Fruit fly (Drosophila melanogaster) whole organism, embryonic: ENCODE results near the gene CG31636.

Source experiments
- Ada2b ChIP-seq: fragments of 200-800 bp; sonication (Bioruptor generic); IDR thresholded peaks from 2 replicates; pipeline ENCODE4 v1.3.6; 2022; ENCODE audit warnings: missing biosample characterization, missing genetic modification characterization
- Atf6 ChIP-seq: fragments of 200-800 bp; sonication (Bioruptor generic); IDR thresholded peaks from 2 replicates; pipeline ENCODE4 v1.3.6; 2022; ENCODE audit warnings: missing biosample characterization, missing genetic modification characterization
- B-H2 ChIP-seq: fragments of 200-800 bp; sonication (Bioruptor generic); optimal IDR thresholded peaks from 2 replicates; lab custom pipeline; 2018; ENCODE audit warnings: missing biosample characterization, mild to moderate bottlenecking, missing genetic modification characterization
- BtbVII ChIP-seq: fragments of 200-800 bp; sonication (Bioruptor generic); optimal IDR thresholded peaks from 3 replicates; lab custom pipeline; 2017; ENCODE audit warnings: missing biosample characterization, mild to moderate bottlenecking, missing genetic modification characterization
- CG11093 ChIP-seq: fragments of 200-800 bp; sonication (Bioruptor generic); IDR thresholded peaks from 3 replicates; pipeline ENCODE4 v1.3.6; 2022; ENCODE audit warnings: missing biosample characterization, missing genetic modification characterization
- CG13624 ChIP-seq: fragments of 200-800 bp; sonication (Bioruptor generic); optimal IDR thresholded peaks from 2 replicates; lab custom pipeline; 2016; ENCODE audit warnings: missing biosample characterization, missing genetic modification characterization
- CG16813 ChIP-seq: fragments of 200-800 bp; sonication (Bioruptor generic); IDR thresholded peaks from 3 replicates; pipeline ENCODE4 v1.3.6; 2022; ENCODE audit warnings: missing biosample characterization, missing genetic modification characterization; ENCODE audit not compliant: partially characterized antibody
- CG18262 ChIP-seq: fragments of 200-800 bp; optimal IDR thresholded peaks from 3 replicates; lab custom pipeline; 2019; ENCODE audit warnings: missing biosample characterization, mild to moderate bottlenecking, missing genetic modification characterization, moderate library complexity
- CG18764 ChIP-seq: fragments of 200-800 bp; sonication (Bioruptor generic); optimal IDR thresholded peaks from 3 replicates; lab custom pipeline; 2016; ENCODE audit warnings: missing biosample characterization, missing genetic modification characterization
- CG2116 ChIP-seq: fragments of 200-800 bp; sonication (Bioruptor generic); optimal IDR thresholded peaks from 3 replicates; lab custom pipeline; 2018; ENCODE audit warnings: missing biosample characterization, mild to moderate bottlenecking, missing genetic modification characterization
- CG31365 ChIP-seq: fragments of 200-800 bp; sonication (Bioruptor generic); optimal IDR thresholded peaks from 2 replicates; lab custom pipeline; 2018; ENCODE audit warnings: missing biosample characterization, mild to moderate bottlenecking, missing genetic modification characterization
- CG32532 ChIP-seq: fragments of 200-800 bp; sonication (Bioruptor generic); IDR thresholded peaks from 2 replicates; pipeline ENCODE4 v1.3.6; 2022; ENCODE audit warnings: missing biosample characterization, missing genetic modification characterization
- CG33213 ChIP-seq: fragments of 200-800 bp; sonication (Bioruptor generic); optimal IDR thresholded peaks from 3 replicates; lab custom pipeline; 2016; ENCODE audit warnings: missing biosample characterization, missing genetic modification characterization
- CG4404 ChIP-seq: fragments of 200-800 bp; sonication (Bioruptor generic); IDR thresholded peaks from 2 replicates; pipeline ENCODE4 v1.3.6; 2022; ENCODE audit warnings: missing biosample characterization, missing genetic modification characterization
- CG5180 ChIP-seq: fragments of 200-800 bp; sonication (Bioruptor generic); optimal IDR thresholded peaks from 3 replicates; lab custom pipeline; 2017; ENCODE audit warnings: missing biosample characterization, missing genetic modification characterization, mild to moderate bottlenecking, moderate library complexity, missing genetic modification reagents
- CG6175 ChIP-seq: fragments of 200-800 bp; sonication (Bioruptor generic); IDR thresholded peaks from 3 replicates; pipeline ENCODE4 v1.3.6; 2022; ENCODE audit warnings: missing biosample characterization, missing genetic modification characterization
- CG7372 ChIP-seq: fragments of 200-800 bp; sonication (Bioruptor generic); IDR thresholded peaks from 2 replicates; pipeline ENCODE4 v1.3.6; 2022; ENCODE audit warnings: missing biosample characterization, missing genetic modification characterization
- CG7786 ChIP-seq: fragments of 200-800 bp; sonication (Bioruptor generic); optimal IDR thresholded peaks from 2 replicates; lab custom pipeline; 2016; ENCODE audit warnings: missing biosample characterization, missing genetic modification characterization
- CG9932 ChIP-seq: fragments of 200-800 bp; sonication (Bioruptor generic); IDR thresholded peaks from 2 replicates; pipeline ENCODE4 v1.3.6; 2022; ENCODE audit warnings: missing biosample characterization, missing genetic modification characterization
- CoRest ChIP-seq: fragments of 200-800 bp; sonication (Bioruptor generic); optimal IDR thresholded peaks from 3 replicates; lab custom pipeline; 2018; ENCODE audit warnings: missing biosample characterization, mild to moderate bottlenecking, missing genetic modification characterization, moderate library complexity
- Dad ChIP-seq: fragments of 200-800 bp; sonication (Bioruptor generic); optimal IDR thresholded peaks from 3 replicates; lab custom pipeline; 2016; ENCODE audit warnings: missing biosample characterization, missing genetic modification characterization
- HHEX ChIP-seq: fragments of 200-800 bp; sonication (Bioruptor generic); optimal IDR thresholded peaks from 3 replicates; lab custom pipeline; 2017; ENCODE audit warnings: missing biosample characterization, mild to moderate bottlenecking, missing genetic modification characterization, missing genetic modification reagents
- HmgZ ChIP-seq: fragments of 200-800 bp; sonication (Bioruptor generic); optimal IDR thresholded peaks from 2 replicates; lab custom pipeline; 2018; ENCODE audit warnings: missing biosample characterization, mild to moderate bottlenecking, missing genetic modification characterization
- Lpt ChIP-seq: fragments of >200 bp; optimal IDR thresholded peaks from 2 replicates; lab custom pipeline; 2018; ENCODE audit warnings: missing biosample characterization, missing genetic modification characterization
- Myb ChIP-seq: fragments of 200-800 bp; sonication (Bioruptor generic); optimal IDR thresholded peaks from 2 replicates; lab custom pipeline; 2016; ENCODE audit warnings: missing biosample characterization, missing genetic modification characterization
- Neu2 ChIP-seq: fragments of 200-800 bp; sonication (Bioruptor generic); optimal IDR thresholded peaks from 3 replicates; lab custom pipeline; 2016; ENCODE audit warnings: missing biosample characterization, missing genetic modification characterization, borderline replicate concordance
- Nf-YC ChIP-seq: fragments of 200-800 bp; optimal IDR thresholded peaks from 3 replicates; lab custom pipeline; 2019; ENCODE audit warnings: missing biosample characterization, mild to moderate bottlenecking, missing genetic modification characterization, moderate library complexity
- TFAM ChIP-seq: fragments of 200-800 bp; sonication (Bioruptor generic); optimal IDR thresholded peaks from 2 replicates; lab custom pipeline; 2017; ENCODE audit warnings: missing biosample characterization, missing genetic modification characterization, inconsistent platforms
- bigmax ChIP-seq: fragments of 200-800 bp; sonication (Bioruptor generic); optimal IDR thresholded peaks from 2 replicates; lab custom pipeline; 2018; ENCODE audit warnings: missing biosample characterization, mild to moderate bottlenecking, missing genetic modification characterization
- bowl ChIP-seq: fragments of 200-800 bp; sonication (Bioruptor generic); IDR thresholded peaks from 2 replicates; pipeline ENCODE4 v1.3.6; 2022; ENCODE audit warnings: missing biosample characterization, missing genetic modification characterization
- caup ChIP-seq: fragments of 200-800 bp; sonication (Bioruptor generic); optimal IDR thresholded peaks from 3 replicates; lab custom pipeline; 2017; ENCODE audit warnings: missing biosample characterization, mild to moderate bottlenecking, missing genetic modification characterization, moderate library complexity; ENCODE audit not compliant: severe bottlenecking
- chm ChIP-seq: fragments of 200-800 bp; sonication (Bioruptor generic); IDR thresholded peaks from 2 replicates; pipeline ENCODE4 v1.3.6; 2022; ENCODE audit warnings: missing biosample characterization, missing genetic modification characterization
- corto ChIP-seq: fragments of 200-800 bp; sonication (Bioruptor generic); optimal IDR thresholded peaks from 2 replicates; lab custom pipeline; 2016; ENCODE audit warnings: missing biosample characterization, mild to moderate bottlenecking, missing genetic modification characterization, moderate library complexity
- da ChIP-seq: fragments of 200-800 bp; sonication (Bioruptor generic); optimal IDR thresholded peaks from 2 replicates; lab custom pipeline; 2016; ENCODE audit warnings: missing biosample characterization, missing genetic modification characterization
- disco-r ChIP-seq: fragments of 200-800 bp; sonication (Bioruptor generic); optimal IDR thresholded peaks from 2 replicates; lab custom pipeline; 2016; ENCODE audit warnings: missing biosample characterization, missing genetic modification characterization
- gcm ChIP-seq: fragments of 200-800 bp; sonication (Bioruptor generic); optimal IDR thresholded peaks from 2 replicates; lab custom pipeline; 2019; ENCODE audit warnings: missing biosample characterization, mild to moderate bottlenecking, missing genetic modification characterization, moderate library complexity
- ham ChIP-seq: fragments of 200-800 bp; sonication (Bioruptor generic); IDR thresholded peaks from 2 replicates; pipeline ENCODE4 v1.3.6; 2022; ENCODE audit warnings: missing biosample characterization, missing genetic modification characterization
- hb ChIP-seq: fragments of 200-800 bp; sonication (Bioruptor generic); IDR thresholded peaks from 3 replicates; pipeline ENCODE4 v1.3.6; 2022; ENCODE audit warnings: missing biosample characterization, missing genetic modification characterization; ENCODE audit not compliant: partially characterized antibody
- hkb ChIP-seq, 2 experiments: fragments of 200-800 bp in 1 of 2; fragments of >200 bp in 1 of 2; sonication (Bioruptor generic) in 1 of 2; IDR thresholded peaks in 1 of 2; optimal IDR thresholded peaks in 1 of 2; 2 replicates each; pipeline versions ENCODE4 v1.3.6 to Lab custom; 2017 to 2022; ENCODE audit warnings: missing biosample characterization in 1 of 2, missing genetic modification characterization in 1 of 2
- ind ChIP-seq: fragments of 200-800 bp; sonication (Bioruptor generic); optimal IDR thresholded peaks from 3 replicates; lab custom pipeline; 2016; ENCODE audit warnings: missing biosample characterization, missing genetic modification characterization
- kay ChIP-seq: fragments of 200-800 bp; sonication (Bioruptor generic); optimal IDR thresholded peaks from 2 replicates; lab custom pipeline; 2016; ENCODE audit warnings: missing biosample characterization, missing genetic modification characterization
- onecut ChIP-seq: fragments of 200-800 bp; sonication (Bioruptor generic); IDR thresholded peaks from 2 replicates; pipeline ENCODE4 v1.3.6; 2022; ENCODE audit warnings: missing biosample characterization, missing genetic modification characterization
- sens-2 ChIP-seq: fragments of 200-800 bp; sonication (Bioruptor generic); IDR thresholded peaks from 2 replicates; pipeline ENCODE4 v1.3.6; 2022; ENCODE audit warnings: missing biosample characterization, missing genetic modification characterization
- sima ChIP-seq: fragments of 200-800 bp; sonication (Bioruptor generic); optimal IDR thresholded peaks from 2 replicates; lab custom pipeline; 2016; ENCODE audit warnings: missing biosample characterization, missing genetic modification characterization
- tap ChIP-seq: fragments of 200-800 bp; optimal IDR thresholded peaks from 3 replicates; lab custom pipeline; 2019; ENCODE audit warnings: missing biosample characterization, mild to moderate bottlenecking, missing genetic modification characterization, moderate library complexity
- tgo ChIP-seq: fragments of 200-800 bp; sonication (Bioruptor generic); IDR thresholded peaks from 3 replicates; pipeline ENCODE4 v1.3.6; 2022; ENCODE audit warnings: missing biosample characterization, missing genetic modification characterization
- tna ChIP-seq: fragments of 200-800 bp; sonication (Bioruptor generic); IDR thresholded peaks from 2 replicates; pipeline ENCODE4 v1.3.6; 2022; ENCODE audit warnings: missing biosample characterization, missing genetic modification characterization; ENCODE audit not compliant: partially characterized antibody
- ttk ChIP-seq: fragments of 200-800 bp; sonication (Bioruptor generic); IDR thresholded peaks from 2 replicates; pipeline ENCODE4 v2.1.2; 2022; ENCODE audit warnings: missing biosample characterization, missing genetic modification characterization
- vfl ChIP-seq: fragments of 200-800 bp; sonication (Bioruptor generic); optimal IDR thresholded peaks from 2 replicates; lab custom pipeline; 2016; ENCODE audit warnings: missing biosample characterization, missing genetic modification characterization

CG31636 gene

DNA sequence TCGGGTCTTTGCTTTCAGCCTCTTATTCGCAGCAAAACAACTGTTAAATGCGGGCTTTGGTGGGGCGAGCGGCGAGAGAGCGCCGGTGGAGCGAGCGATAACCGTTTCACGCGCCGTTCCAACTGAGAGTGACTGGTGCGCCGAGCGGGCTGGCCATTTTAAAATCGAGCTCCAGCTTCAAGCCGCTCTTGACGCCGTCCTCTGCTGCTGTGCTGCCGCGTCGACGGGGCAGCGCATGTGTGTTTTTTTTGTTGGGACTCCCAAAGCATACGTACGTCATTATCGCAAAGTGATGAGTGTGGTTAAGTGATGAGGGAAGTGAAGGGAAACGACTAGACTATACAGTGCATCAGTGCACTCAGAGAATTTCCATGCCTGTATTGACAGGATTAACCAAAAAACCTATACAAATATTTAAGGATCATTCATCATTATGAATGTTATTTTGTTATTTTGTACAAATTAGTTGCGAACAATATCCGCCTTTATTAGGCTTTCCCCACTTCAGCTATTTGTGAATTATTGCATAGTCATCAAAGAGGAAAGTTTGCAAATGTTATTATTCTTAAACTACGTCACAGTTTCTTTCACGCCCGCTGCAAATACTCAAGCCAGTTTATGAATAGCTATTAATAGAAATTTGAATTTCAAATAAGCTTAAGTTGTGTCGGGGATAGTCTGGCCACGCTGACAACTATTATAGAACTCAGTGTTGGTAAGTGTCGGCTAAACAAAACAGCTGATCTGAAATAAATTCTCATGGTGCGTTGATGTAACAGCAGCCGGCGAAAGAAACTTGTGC, 15.5 kb upstream of the CG31636 start, which contains the start of gene Spn27A (continued):
- peak; percentile 6 for TF ChIP-seq Nf-YC (tag; lab: Kevin White, UChicago)
- no peak; the same call in 1 of the 2 replicates for TF ChIP-seq Atf6 (GFP tag; lab: Robert Waterston, UW)
- TF ChIP-seq bigmax (GFP tag; lab: Kevin White, UChicago) = peak; percentile 34
- TF ChIP-seq hb (GFP tag; lab: Robert Waterston, UW) = no peak
- TF ChIP-seq CG7786 (GFP tag; lab: Kevin White, UChicago) = peak; percentile 55
- peak; percentile 71 for TF ChIP-seq CG18262 (tag; lab: Kevin White, UChicago)
- TF ChIP-seq CG18764 (GFP tag; lab: Kevin White, UChicago) = peak; percentile 35
- TF ChIP-seq Ada2b = peak; percentile 46
- TF ChIP-seq CG4404 = no peak
- TF ChIP-seq Myb (GFP tag; lab: Kevin White, UChicago) = peak; percentile 79
- TF ChIP-seq sens-2 (GFP tag; lab: Robert Waterston, UW) = peak; percentile 7; the same call in 1 of the 2 replicates
- TF ChIP-seq HmgZ (tag; lab: Kevin White, UChicago) = peak; percentile 55
- no peak for TF ChIP-seq CG31365 (tag; lab: Kevin White, UChicago)
- TF ChIP-seq CG7372 (GFP tag; lab: Robert Waterston, UW) = no peak
- peak; percentile 54 for TF ChIP-seq Dad
- TF ChIP-seq ind (GFP tag; lab: Kevin White, UChicago) = peak; percentile 29
- no peak; the same call in 2 of the 3 replicates for TF ChIP-seq CG6175 (GFP tag; lab: Robert Waterston, UW)
- TF ChIP-seq CG2116 (GFP tag; lab: Kevin White, UChicago) = peak; percentile 31
- no peak for TF ChIP-seq sima (GFP tag; lab: Kevin White, UChicago)
- peak; percentile 64 for TF ChIP-seq BtbVII
- peak; percentile 52 for TF ChIP-seq CG33213 (GFP tag; lab: Kevin White, UChicago)
- no peak for TF ChIP-seq Lpt (GFP tag; lab: Kevin White, UChicago)
- peak; percentile 6 for TF ChIP-seq vfl (GFP tag; lab: Kevin White, UChicago)
- TF ChIP-seq CG32532 (GFP tag; lab: Robert Waterston, UW) = no peak; the same call in 1 of the 2 replicates
- no peak for TF ChIP-seq CG16813 (GFP tag; lab: Robert Waterston, UW)
- TF ChIP-seq ttk (GFP tag; lab: Robert Waterston, UW) = no peak
- TF ChIP-seq CG11093 (GFP tag; lab: Robert Waterston, UW) = no peak
- no peak; the same call in 1 of the 2 replicates for TF ChIP-seq chm (GFP tag; lab: Robert Waterston, UW)
- TF ChIP-seq da (GFP tag; lab: Kevin White, UChicago) = no peak
- TF ChIP-seq CG13624 (GFP tag; lab: Kevin White, UChicago) = peak; percentile 65
- TF ChIP-seq corto (GFP tag; lab: Kevin White, UChicago) = no peak
- peak; percentile 53 for TF ChIP-seq kay (GFP tag; lab: Kevin White, UChicago)
- peak; percentile 78 for TF ChIP-seq B-H2
- TF ChIP-seq HHEX (GFP tag; lab: Kevin White, UChicago) = peak; percentile 60
- TF ChIP-seq gcm = peak; percentile 83
- TF ChIP-seq ham = no peak
- peak; percentile 32; the same call in 1 of the 2 replicates for TF ChIP-seq onecut (GFP tag; lab: Robert Waterston, UW)
- TF ChIP-seq CG5180 (GFP tag; lab: Kevin White, UChicago) = peak; percentile 21
- TF ChIP-seq disco-r (GFP tag; lab: Kevin White, UChicago) = peak; percentile 53
- TF ChIP-seq bowl (GFP tag; lab: Robert Waterston, UW) = no peak
- TF ChIP-seq TFAM (GFP tag; lab: Kevin White, UChicago) = no peak
- no peak for TF ChIP-seq tna (GFP tag; lab: Robert Waterston, UW)
- peak; percentile 68 for TF ChIP-seq CoRest (tag; lab: Kevin White, UChicago)
- TF ChIP-seq CG9932 (GFP tag; lab: Robert Waterston, UW) = peak; percentile 42; the same call in 1 of the 2 replicates
- peak; percentile 23 for TF ChIP-seq caup (GFP tag; lab: Kevin White, UChicago)
- TF ChIP-seq tgo = peak; percentile 32; the same call in 1 of the 3 replicates
- TF ChIP-seq hkb (optimal IDR thresholded peaks at IDR 0.05; lab: Kevin White, UChicago) = no peak
- peak; percentile 50; the same call in 1 of the 2 replicates for TF ChIP-seq hkb (GFP tag; IDR thresholded peaks at IDR 0.05; lab: Robert Waterston, UW)
- no peak for TF ChIP-seq tap (tag; lab: Kevin White, UChicago)
- no peak for TF ChIP-seq Neu2
